Fruit fly (Drosophila melanogaster): ENCODE data around the gene abs.

The abs gene

DNA sequence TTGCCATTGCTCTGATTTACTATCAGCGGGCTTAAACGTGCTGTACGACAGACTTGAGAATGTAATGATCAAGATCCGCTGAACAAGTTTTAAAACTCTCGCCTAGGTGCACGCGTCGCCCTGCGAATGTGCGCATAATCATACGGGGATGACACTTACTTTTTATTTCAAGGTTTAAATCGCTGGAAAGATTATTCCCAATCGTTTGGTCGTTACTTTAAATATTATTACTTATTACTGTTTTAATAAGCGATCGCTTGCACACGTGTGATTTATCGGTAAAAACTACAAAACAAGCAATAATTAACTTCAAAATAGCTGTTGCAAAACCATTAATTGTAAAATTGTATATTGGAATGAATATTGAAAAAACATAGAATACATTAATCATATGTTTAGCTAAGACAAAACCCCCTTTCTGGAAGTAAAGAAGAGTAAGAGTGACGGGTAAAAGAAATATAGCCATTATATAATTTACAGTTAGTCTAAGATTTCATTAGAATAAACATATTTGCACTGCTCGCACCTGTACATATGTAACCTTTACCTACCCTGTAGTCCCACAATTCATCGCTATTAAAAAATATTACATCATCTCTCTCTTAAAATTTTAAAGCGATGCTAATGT lies 3.6 kb upstream of the abs start, which contains the start of gene DhpD (continued):
- TF ChIP-seq dac (GFP tag; optimal IDR thresholded peaks at IDR 0.05): peak; percentile 57
- peak; percentile 76 for TF ChIP-seq CG8632 (GFP tag; optimal IDR thresholded peaks at IDR 0.05)
- TF ChIP-seq Eip93F (GFP tag; optimal IDR thresholded peaks at IDR 0.05): peak; percentile 48
- TF ChIP-seq dsx (GFP tag; optimal IDR thresholded peaks at IDR 0.05; ENCODE audit: poor library complexity, severe bottlenecking): peak; percentile 64
- TF ChIP-seq Sox14 (GFP tag; optimal IDR thresholded peaks at IDR 0.05): peak; percentile 85
- TF ChIP-seq Eip75B (GFP tag; optimal IDR thresholded peaks at IDR 0.05): peak; percentile 83
- peak; percentile 58 for TF ChIP-seq CG11762 (GFP tag; optimal IDR thresholded peaks at IDR 0.05; ENCODE audit: insufficient read depth)
- peak; percentile 9 for TF ChIP-seq fd85E (GFP tag; optimal IDR thresholded peaks at IDR 0.05)
- TF ChIP-seq salr (GFP tag; optimal IDR thresholded peaks at IDR 0.05): peak in 1 of 2 experiments; percentile 53
- peak; percentile 86 for TF ChIP-seq pdm3 (GFP tag; optimal IDR thresholded peaks at IDR 0.05)
- no peak for TF ChIP-seq fkh (GFP tag; optimal IDR thresholded peaks at IDR 0.05)
- TF ChIP-seq Gug (GFP tag; IDR thresholded peaks at IDR 0.05): peak; percentile 64
- peak; percentile 83 for TF ChIP-seq vri (GFP tag; optimal IDR thresholded peaks at IDR 0.05)
- TF ChIP-seq CG6792 (GFP tag; optimal IDR thresholded peaks at IDR 0.05): peak; percentile 81
- TF ChIP-seq Hr4 (GFP tag; optimal IDR thresholded peaks at IDR 0.05): peak; percentile 82
- peak; percentile 54 for TF ChIP-seq CG15336 (GFP tag; IDR thresholded peaks at IDR 0.05)
- peak; percentile 47 for TF ChIP-seq CG11294 (GFP tag; IDR thresholded peaks at IDR 0.05)
- peak; percentile 56 for TF ChIP-seq CG7368 (GFP tag; optimal IDR thresholded peaks at IDR 0.05)
- peak; percentile 84 for TF ChIP-seq eg (GFP tag; IDR thresholded peaks at IDR 0.05)
- TF ChIP-seq cyc (GFP tag; optimal IDR thresholded peaks at IDR 0.05): peak; percentile 83
- peak; percentile 85 for TF ChIP-seq Hr39 (GFP tag; optimal IDR thresholded peaks at IDR 0.05)
- TF ChIP-seq topi (GFP tag; optimal IDR thresholded peaks at IDR 0.05): peak; percentile 85
- no peak for TF ChIP-seq Hr38 (GFP tag; optimal IDR thresholded peaks at IDR 0.05)
- TF ChIP-seq CG10669 (GFP tag; optimal IDR thresholded peaks at IDR 0.05): peak; percentile 83
- TF ChIP-seq lz (GFP tag; optimal IDR thresholded peaks at IDR 0.05): peak; percentile 86
- no peak for TF ChIP-seq CG6276 (GFP tag; optimal IDR thresholded peaks at IDR 0.05)
- peak; percentile 74 for TF ChIP-seq Ets21C (GFP tag; optimal IDR thresholded peaks at IDR 0.05)
- TF ChIP-seq CG34406 (GFP tag; optimal IDR thresholded peaks at IDR 0.05): peak; percentile 80
- no peak for TF ChIP-seq Sox102F (GFP tag; optimal IDR thresholded peaks at IDR 0.05)
- TF ChIP-seq CG1621 (tag; optimal IDR thresholded peaks at IDR 0.05): peak; percentile 63
- peak; percentile 74 for TF ChIP-seq CG32006 (GFP tag; optimal IDR thresholded peaks at IDR 0.05)
- TF ChIP-seq ss (GFP tag; optimal IDR thresholded peaks at IDR 0.05): no peak
- no peak for TF ChIP-seq Met (GFP tag; optimal IDR thresholded peaks at IDR 0.05)
- no peak for TF ChIP-seq Smox (GFP tag; optimal IDR thresholded peaks at IDR 0.05)
- TF ChIP-seq fd59A (GFP tag; optimal IDR thresholded peaks at IDR 0.05): peak; percentile 58

dm6 chr3R:4232139-4233017 lies 469 bp upstream of the abs start, which contains the start of gene CG14641:
CG14641 (minus strand) TSS chr3R:4232342.
- TF ChIP-seq svp (GFP tag) (peak; percentile 48), Eip75B (GFP tag; optimal IDR thresholded peaks at IDR 0.05) (no peak), eg (GFP tag; IDR thresholded peaks at IDR 0.05) (no peak), CG3032 (tag; optimal IDR thresholded peaks at IDR 0.05) (peak; percentile 15), Hr39 (GFP tag; optimal IDR thresholded peaks at IDR 0.05) (peak; percentile 26), Sox14 (GFP tag; optimal IDR thresholded peaks at IDR 0.05) (peak; percentile 18), vri (GFP tag; optimal IDR thresholded peaks at IDR 0.05) (no peak), Hr4 (GFP tag; optimal IDR thresholded peaks at IDR 0.05) (peak; percentile 2), fd59A (GFP tag; optimal IDR thresholded peaks at IDR 0.05) (peak; percentile 16), CG6854 (GFP tag; optimal IDR thresholded peaks at IDR 0.05) (peak; percentile 11), Sox102F (GFP tag; optimal IDR thresholded peaks at IDR 0.05) (no peak), CG32006 (GFP tag; optimal IDR thresholded peaks at IDR 0.05) (peak; percentile 50), CG3919 (GFP tag; optimal IDR thresholded peaks at IDR 0.05) (no peak), pdm3 (GFP tag; optimal IDR thresholded peaks at IDR 0.05) (peak; percentile 19), Sox15 (GFP tag; optimal IDR thresholded peaks at IDR 0.05) (peak; percentile 36), esn (GFP tag; optimal IDR thresholded peaks at IDR 0.05) (no peak), CG31627 (GFP tag; optimal IDR thresholded peaks at IDR 0.05) (peak; percentile 28), lz (GFP tag; optimal IDR thresholded peaks at IDR 0.05) (peak; percentile 4), Smox (GFP tag; optimal IDR thresholded peaks at IDR 0.05) (no peak), Eip78C (GFP tag) (peak; percentile 65)
